Fruit fly (Drosophila melanogaster) whole organism, embryonic: ENCODE results near the gene CG5973.
A peak's percentile ranks its signal among the peaks of the same experiment; 100 is the strongest.

ENCODE experiments used
- BEAF-32 ChIP-seq: fragments of 200-800 bp; sonication (Bioruptor generic); optimal IDR thresholded peaks from 3 replicates; lab custom pipeline; 2017; ENCODE audit warnings: missing biosample characterization, missing genetic modification characterization, mild to moderate bottlenecking, moderate library complexity, missing genetic modification reagents
- Bgb ChIP-seq: fragments of 200-800 bp; sonication (Bioruptor generic); IDR thresholded peaks from 2 replicates; pipeline ENCODE4 v1.3.6; 2022; ENCODE audit warnings: missing biosample characterization, missing genetic modification characterization; ENCODE audit not compliant: partially characterized antibody
- CG10431 ChIP-seq: fragments of 200-800 bp; sonication (Bioruptor generic); optimal IDR thresholded peaks from 3 replicates; lab custom pipeline; 2018; ENCODE audit warnings: missing biosample characterization, mild to moderate bottlenecking, missing genetic modification characterization
- CG10979 ChIP-seq: fragments of 200-800 bp; sonication (Bioruptor generic); optimal IDR thresholded peaks from 2 replicates; lab custom pipeline; 2018; ENCODE audit warnings: missing biosample characterization, mild to moderate bottlenecking, missing genetic modification characterization, moderate library complexity
- CG14860 ChIP-seq: fragments of 200-800 bp; sonication (Bioruptor generic); IDR thresholded peaks from 3 replicates; pipeline ENCODE4 v1.3.6; 2022; ENCODE audit warnings: missing biosample characterization, missing genetic modification characterization; ENCODE audit not compliant: partially characterized antibody
- CG15601 ChIP-seq: fragments of 200-800 bp; sonication (Bioruptor generic); optimal IDR thresholded peaks from 3 replicates; lab custom pipeline; 2019; ENCODE audit warnings: missing biosample characterization, mild to moderate bottlenecking, missing genetic modification characterization, moderate library complexity
- CG17328 ChIP-seq: fragments of 200-800 bp; sonication (Bioruptor generic); IDR thresholded peaks from 2 replicates; pipeline ENCODE4 v1.3.6; 2022; ENCODE audit warnings: missing biosample characterization, missing genetic modification characterization
- CG17829 ChIP-seq: fragments of 200-800 bp; optimal IDR thresholded peaks from 2 replicates; lab custom pipeline; 2019; ENCODE audit warnings: missing biosample characterization, mild to moderate bottlenecking, missing genetic modification characterization, moderate library complexity
- CG31441 ChIP-seq: fragments of 200-800 bp; sonication (Bioruptor generic); IDR thresholded peaks from 2 replicates; pipeline ENCODE4 v1.3.6; 2022; ENCODE audit warnings: missing biosample characterization, missing genetic modification characterization
- CG34224 ChIP-seq: fragments of 200-800 bp; sonication (Bioruptor generic); IDR thresholded peaks from 3 replicates; pipeline ENCODE4 v1.3.6; 2022; ENCODE audit warnings: missing biosample characterization, missing genetic modification characterization; ENCODE audit not compliant: partially characterized antibody
- CG34376 ChIP-seq: fragments of 200-800 bp; sonication (Bioruptor generic); optimal IDR thresholded peaks from 2 replicates; lab custom pipeline; 2018; ENCODE audit warnings: missing biosample characterization, mild to moderate bottlenecking, missing genetic modification characterization
- CG4617 ChIP-seq: fragments of 200-800 bp; sonication (Bioruptor generic); optimal IDR thresholded peaks from 3 replicates; lab custom pipeline; 2016; ENCODE audit warnings: missing biosample characterization, missing genetic modification characterization, borderline replicate concordance
- CG7786 ChIP-seq: fragments of 200-800 bp; sonication (Bioruptor generic); optimal IDR thresholded peaks from 2 replicates; lab custom pipeline; 2016; ENCODE audit warnings: missing biosample characterization, missing genetic modification characterization
- CG7963 ChIP-seq: fragments of 200-800 bp; sonication (Bioruptor generic); IDR thresholded peaks from 3 replicates; pipeline ENCODE4 v1.3.6; 2022; ENCODE audit warnings: missing biosample characterization, missing genetic modification characterization; ENCODE audit not compliant: partially characterized antibody
- CG7987 ChIP-seq: fragments of 200-800 bp; sonication (Bioruptor generic); optimal IDR thresholded peaks from 2 replicates; lab custom pipeline; 2018; ENCODE audit warnings: missing biosample characterization, mild to moderate bottlenecking, missing genetic modification characterization, moderate library complexity
- CG8290 ChIP-seq, 3 experiments: fragments of 200-800 bp; sonication (Bioruptor generic); optimal IDR thresholded peaks; 2 replicates each; lab custom pipeline; 2016 to 2019; ENCODE audit warnings: missing biosample characterization in 3 of 3, missing genetic modification characterization in 3 of 3, mild to moderate bottlenecking in 2 of 3, moderate library complexity in 1 of 3
- CHES-1-like ChIP-seq: fragments of 200-800 bp; sonication (Bioruptor generic); optimal IDR thresholded peaks from 2 replicates; lab custom pipeline; 2016; ENCODE audit warnings: missing biosample characterization, missing genetic modification characterization
- CTCF ChIP-seq: fragments of 200-800 bp; sonication (Bioruptor generic); optimal IDR thresholded peaks from 2 replicates; lab custom pipeline; 2017; ENCODE audit warnings: missing biosample characterization, mild to moderate bottlenecking, missing genetic modification characterization, moderate library complexity
- CoRest ChIP-seq: fragments of 200-800 bp; sonication (Bioruptor generic); optimal IDR thresholded peaks from 3 replicates; lab custom pipeline; 2018; ENCODE audit warnings: missing biosample characterization, mild to moderate bottlenecking, missing genetic modification characterization, moderate library complexity
- Dp ChIP-seq: fragments of 200-800 bp; sonication (Bioruptor generic); optimal IDR thresholded peaks from 2 replicates; lab custom pipeline; 2018; ENCODE audit warnings: missing biosample characterization, mild to moderate bottlenecking, missing genetic modification characterization, moderate library complexity
- E2f1 ChIP-seq: fragments of 200-800 bp; sonication (Bioruptor generic); IDR thresholded peaks from 2 replicates; pipeline ENCODE4 v1.3.6; 2022; ENCODE audit warnings: missing biosample characterization, missing genetic modification characterization
- Elba2 ChIP-seq: fragments of 200-800 bp; sonication (Bioruptor generic); optimal IDR thresholded peaks from 3 replicates; lab custom pipeline; 2016; ENCODE audit warnings: missing biosample characterization, missing genetic modification characterization
- Fer1 ChIP-seq: fragments of 200-800 bp; sonication (Bioruptor generic); optimal IDR thresholded peaks from 2 replicates; lab custom pipeline; 2017; ENCODE audit warnings: missing biosample characterization, mild to moderate bottlenecking, missing genetic modification characterization
- Med ChIP-seq: fragments of 200-800 bp; sonication (Bioruptor generic); peaks from one replicate; lab custom pipeline; 2016; ENCODE audit warnings: missing biosample characterization, missing genetic modification characterization, mild to moderate bottlenecking, inconsistent platforms, moderate library complexity
- Scr ChIP-seq: fragments of 200-800 bp; sonication (Bioruptor generic); IDR thresholded peaks from 2 replicates; pipeline ENCODE4 v1.3.6; 2022; ENCODE audit warnings: missing biosample characterization, missing genetic modification characterization; ENCODE audit not compliant: partially characterized antibody
- Sry-δ ChIP-seq: fragments of 200-800 bp; sonication (Bioruptor generic); optimal IDR thresholded peaks from 2 replicates; lab custom pipeline; 2016; ENCODE audit warnings: missing biosample characterization, missing genetic modification characterization
- Stat92E ChIP-seq, 3 experiments: fragments of >200 bp in 2 of 3; fragments of 200-800 bp in 1 of 3; sonication (Bioruptor generic) in 1 of 3; optimal IDR thresholded peaks; 2 replicates each; lab custom pipeline; 2017 to 2019; ENCODE audit warnings: missing biosample characterization in 3 of 3, missing genetic modification characterization in 3 of 3, mild to moderate bottlenecking in 1 of 3, moderate library complexity in 1 of 3
- Xrp1 ChIP-seq: fragments of 200-800 bp; sonication (Bioruptor generic); IDR thresholded peaks from 2 replicates; pipeline ENCODE4 v1.3.6; 2022; ENCODE audit warnings: missing biosample characterization, missing genetic modification characterization
- chinmo ChIP-seq: fragments of 200-800 bp; sonication (Bioruptor generic); IDR thresholded peaks from 4 replicates; pipeline ENCODE4 v1.3.6; 2022; ENCODE audit warnings: missing biosample characterization, missing genetic modification characterization; ENCODE audit not compliant: partially characterized antibody
- dm ChIP-seq: fragments of 200-800 bp; sonication (Bioruptor generic); optimal IDR thresholded peaks from 3 replicates; lab custom pipeline; 2016; ENCODE audit warnings: missing biosample characterization, missing genetic modification characterization
- ems ChIP-seq: fragments of 200-800 bp; sonication (Bioruptor generic); optimal IDR thresholded peaks from 3 replicates; lab custom pipeline; 2016; ENCODE audit warnings: missing biosample characterization, missing genetic modification characterization
- hb ChIP-seq: fragments of 200-800 bp; sonication (Bioruptor generic); IDR thresholded peaks from 3 replicates; pipeline ENCODE4 v1.3.6; 2022; ENCODE audit warnings: missing biosample characterization, missing genetic modification characterization; ENCODE audit not compliant: partially characterized antibody
- hbn ChIP-seq: fragments of 200-800 bp; sonication (Bioruptor generic); IDR thresholded peaks from 2 replicates; pipeline ENCODE4 v1.3.6; 2022; ENCODE audit warnings: missing biosample characterization, missing genetic modification characterization; ENCODE audit not compliant: partially characterized antibody
- her ChIP-seq: fragments of 200-800 bp; sonication (Bioruptor generic); optimal IDR thresholded peaks from 2 replicates; lab custom pipeline; 2016; ENCODE audit warnings: missing biosample characterization, missing genetic modification characterization
- inv ChIP-seq: fragments of 200-800 bp; sonication (Bioruptor generic); IDR thresholded peaks from 2 replicates; pipeline ENCODE4 v1.3.6; 2022; ENCODE audit warnings: missing biosample characterization, missing genetic modification characterization; ENCODE audit not compliant: partially characterized antibody
- knrl ChIP-seq: fragments of 200-800 bp; sonication (Bioruptor generic); IDR thresholded peaks from 3 replicates; pipeline ENCODE4 v1.3.6; 2022; ENCODE audit warnings: missing biosample characterization, missing genetic modification characterization; ENCODE audit not compliant: partially characterized antibody
- nau ChIP-seq: fragments of 200-800 bp; sonication (Bioruptor generic); optimal IDR thresholded peaks from 3 replicates; lab custom pipeline; 2017; ENCODE audit warnings: missing biosample characterization, mild to moderate bottlenecking, missing genetic modification characterization, missing genetic modification reagents
- pita ChIP-seq: fragments of 200-800 bp; sonication (Bioruptor generic); optimal IDR thresholded peaks from 2 replicates; lab custom pipeline; 2017; ENCODE audit warnings: missing biosample characterization, mild to moderate bottlenecking, missing genetic modification characterization
- row ChIP-seq: fragments of 200-800 bp; sonication (Bioruptor generic); IDR thresholded peaks from 3 replicates; pipeline ENCODE4 v1.3.6; 2022; ENCODE audit warnings: missing biosample characterization, missing genetic modification characterization
- schlank ChIP-seq: fragments of 200-800 bp; sonication (Bioruptor generic); optimal IDR thresholded peaks from 2 replicates; lab custom pipeline; 2018; ENCODE audit warnings: missing biosample characterization, mild to moderate bottlenecking, missing genetic modification characterization
- sob ChIP-seq: fragments of 200-800 bp; sonication (Bioruptor generic); IDR thresholded peaks from 2 replicates; pipeline ENCODE4 v1.3.6; 2022; ENCODE audit warnings: missing biosample characterization, missing genetic modification characterization
- tll ChIP-seq, 2 experiments: fragments of 200-800 bp in 1 of 2; fragments of >200 bp in 1 of 2; sonication (Bioruptor generic) in 1 of 2; optimal IDR thresholded peaks; 2 replicates each; lab custom pipeline; 2017 to 2019; ENCODE audit warnings: missing biosample characterization in 2 of 2, missing genetic modification characterization in 2 of 2, mild to moderate bottlenecking in 1 of 2, moderate library complexity in 1 of 2
- tna ChIP-seq: fragments of 200-800 bp; sonication (Bioruptor generic); IDR thresholded peaks from 2 replicates; pipeline ENCODE4 v1.3.6; 2022; ENCODE audit warnings: missing biosample characterization, missing genetic modification characterization; ENCODE audit not compliant: partially characterized antibody
- trem ChIP-seq: fragments of 200-800 bp; optimal IDR thresholded peaks from 3 replicates; lab custom pipeline; 2019; ENCODE audit warnings: missing biosample characterization, mild to moderate bottlenecking, missing genetic modification characterization, moderate library complexity
- unc-4 ChIP-seq: fragments of 200-800 bp; sonication (Bioruptor generic); IDR thresholded peaks from 2 replicates; pipeline ENCODE4 v1.3.6; 2022; ENCODE audit warnings: missing biosample characterization, missing genetic modification characterization; ENCODE audit not compliant: partially characterized antibody
- vvl ChIP-seq: fragments of 200-800 bp; sonication (Bioruptor generic); IDR thresholded peaks from 2 replicates; pipeline ENCODE4 v1.3.6; 2022; ENCODE audit warnings: missing biosample characterization, missing genetic modification characterization

CG5973 gene

dm6 chr2L:7387813-7388558 lies 49.3 kb upstream of the CG5973 start, which contains the start of the genes CG5149 and gudu (continued):
- peak; percentile 87 for TF ChIP-seq hbn (GFP tag; lab: Robert Waterston, UW)
- peak; percentile 94 for TF ChIP-seq pita (GFP tag; lab: Kevin White, UChicago)
- peak; percentile 94 for TF ChIP-seq Bgb (GFP tag; lab: Robert Waterston, UW)
- peak; percentile 41 for TF ChIP-seq Fer1 (GFP tag; lab: Kevin White, UChicago)
- peak; percentile 71 for TF ChIP-seq tna (GFP tag; lab: Robert Waterston, UW)
- peak; percentile 24 for TF ChIP-seq CG7987
- peak; percentile 87 for TF ChIP-seq Med
- peak; percentile 92 for TF ChIP-seq Sry-δ (GFP tag; lab: Kevin White, UChicago)
- peak; percentile 22; the same call in 1 of the 3 replicates for TF ChIP-seq row
- peak; percentile 60 for TF ChIP-seq CG17829 (tag; lab: Kevin White, UChicago)
- TF ChIP-seq Elba2 (GFP tag; lab: Kevin White, UChicago) = no peak
- TF ChIP-seq E2f1 (GFP tag; lab: Robert Waterston, UW) = no peak
- peak; percentile 12 for TF ChIP-seq CoRest (tag; lab: Kevin White, UChicago)
- TF ChIP-seq inv (GFP tag; lab: Robert Waterston, UW) = peak; percentile 89
- TF ChIP-seq her (GFP tag; lab: Kevin White, UChicago) = peak; percentile 2
- TF ChIP-seq CG7786 (GFP tag; lab: Kevin White, UChicago) = no peak
- TF ChIP-seq hb (GFP tag; lab: Robert Waterston, UW) = peak; percentile 85
- peak; percentile 87 for TF ChIP-seq CTCF (GFP tag; lab: Kevin White, UChicago)
- TF ChIP-seq tll (GFP tag; optimal IDR thresholded peaks at IDR 0.05; lab: Kevin White, UChicago) = no peak
- peak; percentile 26; the same call in 1 of the 2 replicates for TF ChIP-seq sob (GFP tag; lab: Robert Waterston, UW)
- TF ChIP-seq unc-4 (GFP tag; lab: Robert Waterston, UW) = peak; percentile 88
- peak; percentile 49 for TF ChIP-seq CG15601 (tag; lab: Kevin White, UChicago)
- TF ChIP-seq dm (GFP tag; lab: Kevin White, UChicago) = peak; percentile 5
- no peak for TF ChIP-seq CG17328
- peak; percentile 52 for TF ChIP-seq trem (tag; lab: Kevin White, UChicago)
- peak in 1 of 3 experiments; percentile 12 for TF ChIP-seq Stat92E (GFP tag; optimal IDR thresholded peaks at IDR 0.05; lab: Kevin White, UChicago)
- no peak for TF ChIP-seq CG34376 (GFP tag; lab: Kevin White, UChicago)
- peak; percentile 21 for TF ChIP-seq CG8290 (GFP tag; optimal IDR thresholded peaks at IDR 0.05; lab: Kevin White, UChicago)
- TF ChIP-seq CG8290 (tag; optimal IDR thresholded peaks at IDR 0.05; lab: Kevin White, UChicago) = no peak
- peak; percentile 0 for TF ChIP-seq ems (GFP tag; lab: Kevin White, UChicago)
- peak; percentile 47 for TF ChIP-seq CHES-1-like (GFP tag; lab: Kevin White, UChicago)
- peak; percentile 83 for TF ChIP-seq CG34224 (GFP tag; lab: Robert Waterston, UW)
- peak; percentile 73 for TF ChIP-seq vvl (GFP tag; lab: Robert Waterston, UW)
- TF ChIP-seq CG31441 (GFP tag; lab: Robert Waterston, UW) = peak; percentile 30; the same call in 1 of the 2 replicates
- peak; percentile 59; the same call in 2 of the 3 replicates for TF ChIP-seq CG7963
- peak; percentile 50 for TF ChIP-seq Dp
- TF ChIP-seq knrl = peak; percentile 88
- TF ChIP-seq CG14860 (GFP tag; lab: Robert Waterston, UW) = peak; percentile 83
- no peak for TF ChIP-seq schlank (tag; lab: Kevin White, UChicago)
- no peak for TF ChIP-seq CG10431
- peak; percentile 94 for TF ChIP-seq chinmo (GFP tag; lab: Robert Waterston, UW)
- TF ChIP-seq CG10979 (tag; lab: Kevin White, UChicago) = no peak
- peak; percentile 58 for TF ChIP-seq CG4617 (GFP tag; lab: Kevin White, UChicago)
- no peak for TF ChIP-seq nau (GFP tag; lab: Kevin White, UChicago)
- peak; percentile 90 for TF ChIP-seq BEAF-32 (GFP tag; lab: Kevin White, UChicago)
- peak; percentile 90 for TF ChIP-seq Scr (GFP tag; lab: Robert Waterston, UW)
- peak; percentile 28; the same call in 1 of the 2 replicates for TF ChIP-seq Xrp1
